Fruit fly (Drosophila melanogaster) whole organism, embryonic: ENCODE data around the gene Kaz-m1.

Experiments
- Blimp-1 ChIP-seq: fragments of 200-800 bp; sonication (Bioruptor generic); optimal IDR thresholded peaks from 3 replicates; lab custom pipeline; 2018; ENCODE audit warnings: missing biosample characterization, missing genetic modification characterization, mild to moderate bottlenecking, moderate library complexity, missing genetic modification reagents
- CG10267 ChIP-seq: fragments of 200-800 bp; sonication (Bioruptor generic); optimal IDR thresholded peaks from 2 replicates; lab custom pipeline; 2018; ENCODE audit warnings: missing biosample characterization, mild to moderate bottlenecking, missing genetic modification characterization, moderate library complexity
- CG11504 ChIP-seq: fragments of 200-800 bp; sonication (Bioruptor generic); optimal IDR thresholded peaks from 3 replicates; lab custom pipeline; 2019; ENCODE audit warnings: missing biosample characterization, mild to moderate bottlenecking, missing genetic modification characterization, moderate library complexity
- CG12236 ChIP-seq: fragments of 200-800 bp; sonication (Bioruptor generic); optimal IDR thresholded peaks from 2 replicates; lab custom pipeline; 2016; ENCODE audit warnings: missing biosample characterization, missing genetic modification characterization
- CG1233 ChIP-seq: fragments of 200-800 bp; sonication (Bioruptor generic); optimal IDR thresholded peaks from 4 replicates; lab custom pipeline; 2018; ENCODE audit warnings: missing biosample characterization, mild to moderate bottlenecking, missing genetic modification characterization
- CG14710 ChIP-seq: fragments of 200-800 bp; sonication (Bioruptor generic); optimal IDR thresholded peaks from 3 replicates; lab custom pipeline; 2019; ENCODE audit warnings: missing biosample characterization, mild to moderate bottlenecking, missing genetic modification characterization, moderate library complexity
- CG15696 ChIP-seq: fragments of 200-800 bp; sonication (Bioruptor generic); optimal IDR thresholded peaks from 2 replicates; lab custom pipeline; 2019; ENCODE audit warnings: missing biosample characterization, mild to moderate bottlenecking, missing genetic modification characterization, moderate library complexity
- CG2199 ChIP-seq: fragments of 200-800 bp; sonication (Bioruptor generic); IDR thresholded peaks from 3 replicates; pipeline ENCODE4 v1.3.6; 2022; ENCODE audit warnings: missing biosample characterization, missing genetic modification characterization
- CG3065 ChIP-seq: fragments of 200-800 bp; sonication (Bioruptor generic); optimal IDR thresholded peaks from 2 replicates; lab custom pipeline; 2016; ENCODE audit warnings: missing biosample characterization, missing genetic modification characterization
- CG32772 ChIP-seq: fragments of 200-800 bp; sonication (Bioruptor generic); IDR thresholded peaks from 2 replicates; pipeline ENCODE4 v1.3.6; 2022; ENCODE audit warnings: missing biosample characterization, missing genetic modification characterization
- CG4854 ChIP-seq: fragments of 200-800 bp; sonication (Bioruptor generic); optimal IDR thresholded peaks from 2 replicates; lab custom pipeline; 2016; ENCODE audit warnings: missing biosample characterization, missing genetic modification characterization, inconsistent platforms
- CG6765 ChIP-seq: fragments of 200-800 bp; sonication (Bioruptor generic); optimal IDR thresholded peaks from 3 replicates; lab custom pipeline; 2017; ENCODE audit warnings: missing biosample characterization, mild to moderate bottlenecking, missing genetic modification characterization
- CG7928 ChIP-seq: fragments of 200-800 bp; sonication (Bioruptor generic); optimal IDR thresholded peaks from 2 replicates; lab custom pipeline; 2017; ENCODE audit warnings: missing biosample characterization, mild to moderate bottlenecking, missing genetic modification characterization
- D ChIP-seq, 2 experiments: fragments of 200-800 bp in 1 of 2; fragments of >200 bp in 1 of 2; sonication (Bioruptor generic) in 1 of 2; optimal IDR thresholded peaks; 2 replicates in 1 of 2; 3 replicates in 1 of 2; lab custom pipeline; 2017; ENCODE audit warnings: mild to moderate bottlenecking in 1 of 2, missing biosample characterization in 1 of 2, missing genetic modification characterization in 1 of 2, missing genetic modification reagents in 1 of 2
- Dek ChIP-seq: fragments of 200-800 bp; sonication (Bioruptor generic); optimal IDR thresholded peaks from 3 replicates; lab custom pipeline; 2019; ENCODE audit warnings: missing biosample characterization, mild to moderate bottlenecking, missing genetic modification characterization, moderate library complexity
- Dll ChIP-seq: fragments of 200-800 bp; sonication (Bioruptor generic); IDR thresholded peaks from 4 replicates; pipeline ENCODE4 v1.3.6; 2022; ENCODE audit warnings: missing biosample characterization, missing genetic modification characterization; ENCODE audit not compliant: partially characterized antibody
- Elba2 ChIP-seq: fragments of 200-800 bp; sonication (Bioruptor generic); optimal IDR thresholded peaks from 3 replicates; lab custom pipeline; 2016; ENCODE audit warnings: missing biosample characterization, missing genetic modification characterization
- HLHmδ ChIP-seq: fragments of 200-800 bp; sonication (Bioruptor generic); optimal IDR thresholded peaks from 2 replicates; lab custom pipeline; 2018; ENCODE audit warnings: missing biosample characterization, mild to moderate bottlenecking, missing genetic modification characterization, moderate library complexity
- Hr3 ChIP-seq: fragments of 200-800 bp; sonication (Bioruptor generic); optimal IDR thresholded peaks from 3 replicates; lab custom pipeline; 2016; ENCODE audit warnings: missing biosample characterization, missing genetic modification characterization
- Hr78 ChIP-seq, 2 experiments: fragments of 200-800 bp in 1 of 2; fragments of >200 bp in 1 of 2; sonication (Bioruptor generic) in 1 of 2; optimal IDR thresholded peaks; 2 replicates each; lab custom pipeline; 2017 to 2019; ENCODE audit warnings: missing biosample characterization in 2 of 2, missing genetic modification characterization in 2 of 2, mild to moderate bottlenecking in 1 of 2, moderate library complexity in 1 of 2
- Kr ChIP-seq: fragments of 200-800 bp; sonication (Bioruptor generic); optimal IDR thresholded peaks from 2 replicates; lab custom pipeline; 2017; ENCODE audit warnings: missing biosample characterization, mild to moderate bottlenecking, missing genetic modification characterization
- Sry-β ChIP-seq: fragments of 200-800 bp; sonication (Bioruptor generic); optimal IDR thresholded peaks from 2 replicates; lab custom pipeline; 2018; ENCODE audit warnings: missing biosample characterization, mild to moderate bottlenecking, missing genetic modification characterization, moderate library complexity
- Usf ChIP-seq: fragments of 200-800 bp; sonication (Bioruptor generic); optimal IDR thresholded peaks from 2 replicates; lab custom pipeline; 2017; ENCODE audit warnings: missing genotype, missing biosample characterization, missing genetic modification characterization
- ara ChIP-seq: fragments of 200-800 bp; sonication (Bioruptor generic); IDR thresholded peaks from 2 replicates; pipeline ENCODE4 v1.3.6; 2022; ENCODE audit warnings: missing biosample characterization, missing genetic modification characterization
- caup ChIP-seq: fragments of 200-800 bp; sonication (Bioruptor generic); optimal IDR thresholded peaks from 3 replicates; lab custom pipeline; 2017; ENCODE audit warnings: missing biosample characterization, mild to moderate bottlenecking, missing genetic modification characterization, moderate library complexity; ENCODE audit not compliant: severe bottlenecking
- corto ChIP-seq: fragments of 200-800 bp; sonication (Bioruptor generic); optimal IDR thresholded peaks from 2 replicates; lab custom pipeline; 2016; ENCODE audit warnings: missing biosample characterization, mild to moderate bottlenecking, missing genetic modification characterization, moderate library complexity
- da ChIP-seq: fragments of 200-800 bp; sonication (Bioruptor generic); optimal IDR thresholded peaks from 2 replicates; lab custom pipeline; 2016; ENCODE audit warnings: missing biosample characterization, missing genetic modification characterization
- dmrt99B ChIP-seq: fragments of 200-800 bp; sonication (Bioruptor generic); optimal IDR thresholded peaks from 2 replicates; lab custom pipeline; 2018; ENCODE audit warnings: missing biosample characterization, mild to moderate bottlenecking, missing genetic modification characterization, moderate library complexity
- gcm2 ChIP-seq: fragments of 200-800 bp; sonication (Bioruptor generic); optimal IDR thresholded peaks from 2 replicates; lab custom pipeline; 2016; ENCODE audit warnings: missing biosample characterization, missing genetic modification characterization
- grn ChIP-seq: fragments of 200-800 bp; sonication (Bioruptor generic); optimal IDR thresholded peaks from 3 replicates; lab custom pipeline; 2017; ENCODE audit warnings: missing biosample characterization, missing genetic modification characterization
- hkb ChIP-seq, 2 experiments: fragments of 200-800 bp in 1 of 2; fragments of >200 bp in 1 of 2; sonication (Bioruptor generic) in 1 of 2; IDR thresholded peaks in 1 of 2; optimal IDR thresholded peaks in 1 of 2; 2 replicates each; pipeline versions ENCODE4 v1.3.6 to Lab custom; 2017 to 2022; ENCODE audit warnings: missing biosample characterization in 1 of 2, missing genetic modification characterization in 1 of 2
- jing ChIP-seq: fragments of 200-800 bp; sonication (Bioruptor generic); optimal IDR thresholded peaks from 2 replicates; lab custom pipeline; 2018; ENCODE audit warnings: missing biosample characterization, mild to moderate bottlenecking, missing genetic modification characterization
- kay ChIP-seq: fragments of 200-800 bp; sonication (Bioruptor generic); optimal IDR thresholded peaks from 2 replicates; lab custom pipeline; 2016; ENCODE audit warnings: missing biosample characterization, missing genetic modification characterization
- mirr ChIP-seq: fragments of 200-800 bp; sonication (Bioruptor generic); optimal IDR thresholded peaks from 3 replicates; lab custom pipeline; 2018; ENCODE audit warnings: missing biosample characterization, mild to moderate bottlenecking, missing genetic modification characterization
- pho ChIP-seq: fragments of 200-800 bp; sonication (Bioruptor generic); optimal IDR thresholded peaks from 2 replicates; lab custom pipeline; 2016; ENCODE audit warnings: missing biosample characterization, missing genetic modification characterization
- pros ChIP-seq: fragments of 200-800 bp; sonication (Bioruptor generic); optimal IDR thresholded peaks from 3 replicates; lab custom pipeline; 2019; ENCODE audit warnings: missing biosample characterization, mild to moderate bottlenecking, missing genetic modification characterization, moderate library complexity
- repo ChIP-seq: fragments of 200-800 bp; sonication (Bioruptor generic); optimal IDR thresholded peaks from 2 replicates; lab custom pipeline; 2016; ENCODE audit warnings: missing biosample characterization, missing genetic modification characterization
- schlank ChIP-seq: fragments of 200-800 bp; sonication (Bioruptor generic); optimal IDR thresholded peaks from 2 replicates; lab custom pipeline; 2018; ENCODE audit warnings: missing biosample characterization, mild to moderate bottlenecking, missing genetic modification characterization
- sens ChIP-seq: fragments of 200-800 bp; sonication (Bioruptor generic); peaks from one replicate; lab custom pipeline; 2016; ENCODE audit warnings: missing biosample characterization, missing genetic modification characterization
- sens-2 ChIP-seq: fragments of 200-800 bp; sonication (Bioruptor generic); IDR thresholded peaks from 2 replicates; pipeline ENCODE4 v1.3.6; 2022; ENCODE audit warnings: missing biosample characterization, missing genetic modification characterization
- ttk ChIP-seq: fragments of 200-800 bp; sonication (Bioruptor generic); IDR thresholded peaks from 2 replicates; pipeline ENCODE4 v2.1.2; 2022; ENCODE audit warnings: missing biosample characterization, missing genetic modification characterization
- wdn ChIP-seq: fragments of 200-800 bp; sonication (Bioruptor generic); IDR thresholded peaks from 2 replicates; pipeline ENCODE4 v1.3.6; 2022; ENCODE audit warnings: missing biosample characterization, missing genetic modification characterization
- z ChIP-seq: fragments of 200-800 bp; sonication (Bioruptor generic); IDR thresholded peaks from 3 replicates; pipeline ENCODE4 v1.3.6; 2022; ENCODE audit warnings: missing biosample characterization, missing genetic modification characterization

Gene Kaz-m1

dm6 chr3R:26000720-26001682 lies 13.5 kb upstream of the Kaz-m1 start (continued):
- TF ChIP-seq CG12236 (GFP tag; lab: Kevin White, UChicago) = no peak
- TF ChIP-seq sens-2 = no peak
- peak; percentile 80 for TF ChIP-seq pros
- TF ChIP-seq kay (GFP tag; lab: Kevin White, UChicago) = no peak
- peak; percentile 78 for TF ChIP-seq sens (GFP tag; lab: Kevin White, UChicago)
- no peak for TF ChIP-seq CG7928 (GFP tag; lab: Kevin White, UChicago)
- no peak for TF ChIP-seq CG6765 (GFP tag; lab: Kevin White, UChicago)
- TF ChIP-seq Elba2 = peak; percentile 43
- no peak for TF ChIP-seq Usf (GFP tag; lab: Kevin White, UChicago)

dm6 chr3R:26002039-26002438 lies 12.5 kb upstream of the Kaz-m1 start:
- TF ChIP-seq caup (GFP tag; lab: Kevin White, UChicago) (no peak), CG11504 (tag; lab: Kevin White, UChicago) (no peak), CG3065 (no peak), Dek (tag; lab: Kevin White, UChicago) (no peak), da (GFP tag; lab: Kevin White, UChicago) (no peak), repo (GFP tag; lab: Kevin White, UChicago) (no peak), corto (GFP tag; lab: Kevin White, UChicago) (peak; percentile 34), Dll (GFP tag; lab: Robert Waterston, UW) (0 out of 4 replicates have a peak, but pooled peaks have one; percentile 14), Sry-β (GFP tag; lab: Kevin White, UChicago) (no peak), Elba2 (peak; percentile 91), sens (GFP tag; lab: Kevin White, UChicago) (peak; percentile 83), jing (GFP tag; lab: Kevin White, UChicago) (no peak), pho (GFP tag; lab: Kevin White, UChicago) (no peak), CG4854 (no peak), CG2199 (GFP tag; lab: Robert Waterston, UW) (0 out of 3 replicates have a peak, but pooled peaks have one; percentile 43)

dm6 chr3R:26002570-26003332 lies 11.8 kb upstream of the Kaz-m1 start:
- TF ChIP-seq D (optimal IDR thresholded peaks at IDR 0.05; lab: Kevin White, UChicago) = peak; percentile 75
- TF ChIP-seq D (GFP tag; optimal IDR thresholded peaks at IDR 0.05; lab: Kevin White, UChicago) = no peak
- TF ChIP-seq Hr78 (GFP tag; optimal IDR thresholded peaks at IDR 0.05; lab: Kevin White, UChicago) = peak in 1 of 2 experiments; percentile 25
- 0 out of 3 replicates have a peak, but pooled peaks have one; percentile 24 for TF ChIP-seq z (GFP tag; lab: Robert Waterston, UW)
- peak; percentile 77 for TF ChIP-seq grn
- peak; percentile 90 for TF ChIP-seq HLHmδ
- no peak for TF ChIP-seq hkb (optimal IDR thresholded peaks at IDR 0.05; lab: Kevin White, UChicago)
- no peak for TF ChIP-seq hkb (GFP tag; IDR thresholded peaks at IDR 0.05; lab: Robert Waterston, UW)
- peak; percentile 27; the same call in 1 of the 2 replicates for TF ChIP-seq CG32772
- peak; percentile 14 for TF ChIP-seq dmrt99B (tag; lab: Kevin White, UChicago)
- peak; percentile 70 for TF ChIP-seq Kr (GFP tag; lab: Kevin White, UChicago)
- TF ChIP-seq gcm2 = no peak
- TF ChIP-seq Blimp-1 (GFP tag; lab: Kevin White, UChicago) = peak; percentile 51
- no peak for TF ChIP-seq CG10267 (tag; lab: Kevin White, UChicago)
- TF ChIP-seq ara = 0 out of 2 replicates have a peak, but pooled peaks have one; percentile 28
- TF ChIP-seq mirr (GFP tag; lab: Kevin White, UChicago) = peak; percentile 19
- TF ChIP-seq CG14710 = no peak
- TF ChIP-seq CG15696 (tag; lab: Kevin White, UChicago) = no peak
- no peak for TF ChIP-seq schlank (tag; lab: Kevin White, UChicago)
- TF ChIP-seq CG1233 (GFP tag; lab: Kevin White, UChicago) = no peak
- TF ChIP-seq wdn (GFP tag; lab: Robert Waterston, UW) = no peak
- TF ChIP-seq ttk (GFP tag; lab: Robert Waterston, UW) = no peak
- TF ChIP-seq Hr3 (GFP tag; lab: Kevin White, UChicago) = no peak
